Worm (Caenorhabditis elegans): ENCODE measurements around the gene rfc-3.

The rfc-3 gene

ce11 chrIV:13056026-13056425 is 39.5 kb upstream of the rfc-3 start, which contains the start of gene scl-1:
scl-1 (plus strand) TSS chrIV:13056326.
- TF ChIP-seq mml-1 (tag; optimal IDR thresholded peaks at IDR 0.05) (no peak), nhr-28 (tag; optimal IDR thresholded peaks at IDR 0.05) (no peak), R02D3.7 (tag; optimal IDR thresholded peaks at IDR 0.05) (no peak), skn-1 (tag; optimal IDR thresholded peaks at IDR 0.05) (no peak), ceh-28 (tag; optimal IDR thresholded peaks at IDR 0.05) (no peak), ama-1 (optimal IDR thresholded peaks at IDR 0.05) (no peak), elt-1 (tag; optimal IDR thresholded peaks at IDR 0.05) (no peak)

DNA sequence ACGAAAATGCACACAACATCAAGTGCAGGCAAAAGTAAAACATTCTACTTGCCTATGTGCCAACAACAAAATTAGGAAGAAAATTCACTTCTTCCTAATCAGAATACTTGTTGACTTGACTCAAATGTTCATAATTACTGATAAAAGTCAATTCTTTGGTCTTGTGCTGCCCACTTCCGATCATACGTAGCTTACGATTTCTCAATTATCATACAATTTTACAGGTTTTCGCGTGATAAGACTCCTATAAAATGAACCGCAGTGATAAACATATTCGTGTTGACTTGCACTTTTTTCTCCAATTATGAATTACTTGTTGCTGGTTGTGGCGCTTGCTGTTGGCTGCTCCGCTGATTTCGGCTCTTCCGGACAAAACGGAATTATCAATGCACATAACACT is 38.1 kb upstream of the rfc-3 start, which contains the start of gene scl-2:
scl-2 (plus strand) TSS at position 293 of the 400 bp plus-strand sequence.
- TF ChIP-seq fkh-2 (tag; optimal IDR thresholded peaks at IDR 0.05) (no peak), pqm-1 (tag; optimal IDR thresholded peaks at IDR 0.05) (peak; percentile 99), nhr-67 (tag; optimal IDR thresholded peaks at IDR 0.05) (no peak), egl-27 (tag; optimal IDR thresholded peaks at IDR 0.05) (no peak), mdl-1 (tag; optimal IDR thresholded peaks at IDR 0.05) (no peak), ztf-4 (tag; optimal IDR thresholded peaks at IDR 0.05) (no peak), nhr-11 (tag; optimal IDR thresholded peaks at IDR 0.05) (no peak), egl-5 (tag; optimal IDR thresholded peaks at IDR 0.05) (no peak), aly-2 (tag; optimal IDR thresholded peaks at IDR 0.05) (no peak), tbx-2 (tag; optimal IDR thresholded peaks at IDR 0.05) (no peak), ztf-11 (tag; optimal IDR thresholded peaks at IDR 0.05) (no peak), ceh-16 (tag; optimal IDR thresholded peaks at IDR 0.05) (no peak), jun-1 (tag; optimal IDR thresholded peaks at IDR 0.05) (peak; percentile 96), pha-4 (tag; optimal IDR thresholded peaks at IDR 0.05) (peak; percentile 73), mml-1 (tag; optimal IDR thresholded peaks at IDR 0.05) (no peak), nhr-12 (tag; optimal IDR thresholded peaks at IDR 0.05) (no peak), lin-39 (tag; optimal IDR thresholded peaks at IDR 0.05) (no peak), ama-1 (optimal IDR thresholded peaks at IDR 0.05) (no peak), zag-1 (tag; optimal IDR thresholded peaks at IDR 0.05) (no peak), daf-12 (tag; optimal IDR thresholded peaks at IDR 0.05) (no peak), nhr-43 (tag; optimal IDR thresholded peaks at IDR 0.05; ENCODE audit: poor library complexity, severe bottlenecking) (no peak), sea-2 (GFP tag; optimal IDR thresholded peaks at IDR 0.05) (no peak), ceh-82 (tag; optimal IDR thresholded peaks at IDR 0.05) (no peak), hmg-11 (tag; optimal IDR thresholded peaks at IDR 0.05) (no peak), R02D3.7 (tag; optimal IDR thresholded peaks at IDR 0.05) (no peak), snpc-4 (tag; optimal IDR thresholded peaks at IDR 0.05) (no peak), elt-3 (tag; optimal IDR thresholded peaks at IDR 0.05) (no peak), lin-15B (tag; optimal IDR thresholded peaks at IDR 0.05) (no peak), ceh-28 (tag; optimal IDR thresholded peaks at IDR 0.05) (no peak), eor-1 (tag; optimal IDR thresholded peaks at IDR 0.05) (no peak), nfya-1 (tag; optimal IDR thresholded peaks at IDR 0.05; ENCODE audit: insufficient read depth) (no peak), fkh-10 (GFP tag; optimal IDR thresholded peaks at IDR 0.05) (no peak), nhr-28 (tag; optimal IDR thresholded peaks at IDR 0.05) (no peak), nhr-237 (tag; optimal IDR thresholded peaks at IDR 0.05) (no peak), elt-1 (tag; optimal IDR thresholded peaks at IDR 0.05) (no peak), ceh-9 (tag; optimal IDR thresholded peaks at IDR 0.05) (no peak), ZK546.5 (tag; optimal IDR thresholded peaks at IDR 0.05) (no peak), unc-39 (tag; optimal IDR thresholded peaks at IDR 0.05) (no peak), skn-1 (tag; optimal IDR thresholded peaks at IDR 0.05) (peak; percentile 19), elt-2 (tag; optimal IDR thresholded peaks at IDR 0.05) (peak; percentile 99), fos-1 (tag; optimal IDR thresholded peaks at IDR 0.05) (no peak), lsy-12 (tag; optimal IDR thresholded peaks at IDR 0.05) (no peak)

ce11 chrIV:13059284-13059683 is 36.3 kb upstream of the rfc-3 start, which contains the start of gene scl-3:
scl-3 (plus strand) TSS chrIV:13059584.
- no peak for TF ChIP-seq elt-3 (tag; optimal IDR thresholded peaks at IDR 0.05)
- TF ChIP-seq nhr-237 (tag; optimal IDR thresholded peaks at IDR 0.05): no peak
- no peak for TF ChIP-seq mdl-1 (tag; optimal IDR thresholded peaks at IDR 0.05)
- no peak for TF ChIP-seq tbx-2 (tag; optimal IDR thresholded peaks at IDR 0.05)
- no peak for TF ChIP-seq nhr-25 (tag; optimal IDR thresholded peaks at IDR 0.05)

Measured in whole organism, L3 larva.